Worm (Caenorhabditis elegans) whole organism, young adult: Measurements from ENCODE around the gene col-133.
A peak's percentile ranks its signal among the peaks of the same experiment; 100 is the strongest.

ENCODE experiments used
- B0019.2 ChIP-seq: fragments of 200-800 bp; sonication (Bioruptor generic); conservative IDR thresholded peaks from 2 replicates; pipeline ENCODE4 v1.3.6; 2022; ENCODE audit warnings: missing genetic modification reagents, missing genetic modification characterization, missing compliant biosample characterization
- B0261.1 ChIP-seq: sonication (generic microtip); optimal IDR thresholded peaks from 2 replicates; lab custom pipeline; 2016; ENCODE audit warnings: mild to moderate bottlenecking, missing genetic modification characterization, moderate library complexity, missing compliant biosample characterization
- B0336.3 ChIP-seq: fragments of 200-800 bp; sonication (Bioruptor generic); IDR thresholded peaks from 2 replicates; pipeline ENCODE4 v1.3.6; 2022; ENCODE audit warnings: missing genetic modification characterization, missing compliant biosample characterization
- C06A6.2 ChIP-seq: fragments of 200-800 bp; sonication (Bioruptor generic); conservative IDR thresholded peaks from 2 replicates; pipeline ENCODE4 v1.3.6; 2022; ENCODE audit warnings: missing genetic modification characterization, missing compliant biosample characterization
- F22D6.2 ChIP-seq: sonication (generic microtip); optimal IDR thresholded peaks from 2 replicates; lab custom pipeline; 2016; ENCODE audit warnings: mild to moderate bottlenecking, missing genetic modification characterization, missing compliant biosample characterization
- K11D2.4 ChIP-seq: fragments of 200-800 bp; sonication (Bioruptor generic); IDR thresholded peaks from 2 replicates; pipeline ENCODE4 v1.3.6; 2022; ENCODE audit warnings: missing genetic modification reagents, missing genetic modification characterization, missing compliant biosample characterization
- Y53F4B.3 ChIP-seq: fragments of 200-800 bp; sonication (Bioruptor generic); IDR thresholded peaks from 2 replicates; pipeline ENCODE4 v1.3.6; 2022; ENCODE audit warnings: missing genetic modification reagents, missing genetic modification characterization, missing compliant biosample characterization
- Y56A3A.18 ChIP-seq: fragments of 200-800 bp; sonication (Bioruptor generic); IDR thresholded peaks from 2 replicates; pipeline ENCODE4 v1.3.6; 2022; ENCODE audit warnings: missing genetic modification reagents, missing genetic modification characterization, missing compliant biosample characterization
- Y67H2A.10 ChIP-seq: fragments of 200-800 bp; sonication (Bioruptor generic); conservative IDR thresholded peaks from 2 replicates; pipeline ENCODE4 v1.3.6; 2022; ENCODE audit warnings: missing genetic modification reagents, missing genetic modification characterization, missing compliant biosample characterization
- Y79H2A.3 ChIP-seq: fragments of 200-800 bp; sonication (Bioruptor generic); conservative IDR thresholded peaks from 2 replicates; pipeline ENCODE4 v1.3.6; 2022; ENCODE audit warnings: missing genetic modification reagents, missing genetic modification characterization, missing compliant biosample characterization
- akir-1 ChIP-seq: fragments of 200-800 bp; sonication (Bioruptor generic); optimal IDR thresholded peaks from 2 replicates; lab custom pipeline; 2018; ENCODE audit warnings: mild to moderate bottlenecking, missing genetic modification characterization, moderate library complexity, missing compliant biosample characterization
- ama-1 ChIP-seq, 3 experiments: fragments of 150-350 bp in 1 of 3; sonication (generic microtip) in 2 of 3; optimal IDR thresholded peaks; 2 replicates each; lab custom pipeline; 2014 to 2018; ENCODE audit warnings: missing biosample characterization in 2 of 3, missing genetic modification characterization in 2 of 3, missing genetic modification reagents in 2 of 3
- aptf-2 ChIP-seq: fragments of 200-800 bp; sonication (Bioruptor generic); conservative IDR thresholded peaks from 2 replicates; pipeline ENCODE4 v1.3.6; 2022; ENCODE audit warnings: missing genetic modification reagents, missing genetic modification characterization, missing compliant biosample characterization
- atf-7 ChIP-seq: sonication (generic microtip); optimal IDR thresholded peaks from 2 replicates; lab custom pipeline; 2017; ENCODE audit warnings: mild to moderate bottlenecking, missing genetic modification characterization, missing compliant biosample characterization
- attf-3 ChIP-seq: fragments of 200-800 bp; sonication (Bioruptor generic); conservative IDR thresholded peaks from 2 replicates; pipeline ENCODE4 v1.3.6; 2022; ENCODE audit warnings: missing genetic modification reagents, missing genetic modification characterization, missing compliant biosample characterization
- bed-1 ChIP-seq: fragments of 200-800 bp; sonication (Bioruptor generic); IDR thresholded peaks from 2 replicates; pipeline ENCODE4 v1.3.6; 2022; ENCODE audit warnings: missing genetic modification reagents, missing genetic modification characterization, missing compliant biosample characterization
- cebp-1 ChIP-seq, 2 experiments: fragments of 200-800 bp in 1 of 2; sonication (Bioruptor generic) in 1 of 2; sonication (generic microtip) in 1 of 2; IDR thresholded peaks in 1 of 2; optimal IDR thresholded peaks in 1 of 2; 2 replicates each; pipeline versions ENCODE4 v1.3.6 to Lab custom; 2017 to 2022; ENCODE audit warnings: missing compliant biosample characterization in 2 of 2, missing genetic modification characterization in 2 of 2, mild to moderate bottlenecking in 1 of 2, missing genetic modification reagents in 1 of 2, moderate library complexity in 1 of 2
- ceh-91 ChIP-seq: fragments of 200-800 bp; sonication (Bioruptor generic); IDR thresholded peaks from 2 replicates; pipeline ENCODE4 v1.3.6; 2022; ENCODE audit warnings: missing genetic modification reagents, missing genetic modification characterization, missing compliant biosample characterization
- die-1 ChIP-seq: sonication (generic microtip); optimal IDR thresholded peaks from 2 replicates; lab custom pipeline; 2016; ENCODE audit warnings: missing genotype, mild to moderate bottlenecking, missing genetic modification characterization, missing compliant biosample characterization
- dpl-1 ChIP-seq: fragments of 150-350 bp; optimal IDR thresholded peaks from 2 replicates; lab custom pipeline; 2014; ENCODE audit warnings: missing biosample characterization, missing genetic modification reagents, missing genetic modification characterization
- fkh-3 ChIP-seq: sonication (generic microtip); optimal IDR thresholded peaks from 2 replicates; lab custom pipeline; 2016; ENCODE audit warnings: mild to moderate bottlenecking, missing genetic modification characterization, missing compliant biosample characterization
- gei-17 ChIP-seq: fragments of 200-800 bp; sonication (Bioruptor generic); optimal IDR thresholded peaks from 2 replicates; lab custom pipeline; 2018; ENCODE audit warnings: mild to moderate bottlenecking, missing genetic modification characterization, missing compliant biosample characterization
- hlh-12 ChIP-seq: sonication (generic microtip); optimal IDR thresholded peaks from 2 replicates; lab custom pipeline; 2016; ENCODE audit warnings: missing genetic modification characterization, missing compliant biosample characterization
- let-607 ChIP-seq, 2 experiments: fragments of 200-800 bp in 1 of 2; sonication (Bioruptor generic) in 1 of 2; sonication (generic microtip) in 1 of 2; optimal IDR thresholded peaks; 2 replicates each; lab custom pipeline; 2016 to 2018; ENCODE audit warnings: mild to moderate bottlenecking in 2 of 2, missing compliant biosample characterization in 2 of 2, missing genetic modification characterization in 2 of 2, moderate library complexity in 2 of 2, missing genotype in 1 of 2
- lin-40 ChIP-seq: sonication (generic microtip); optimal IDR thresholded peaks from 2 replicates; lab custom pipeline; 2016; ENCODE audit warnings: missing genetic modification characterization, mild to moderate bottlenecking, missing compliant biosample characterization, missing genotype, missing genetic modification reagents
- lin-54 ChIP-seq: fragments of 200-800 bp; sonication (Bioruptor generic); optimal IDR thresholded peaks from 2 replicates; lab custom pipeline; 2018; ENCODE audit warnings: mild to moderate bottlenecking, missing genetic modification characterization, missing compliant biosample characterization
- madf-10 ChIP-seq: sonication (generic microtip); optimal IDR thresholded peaks from 2 replicates; lab custom pipeline; 2016; ENCODE audit warnings: mild to moderate bottlenecking, missing genetic modification characterization, missing compliant biosample characterization
- madf-3 ChIP-seq: fragments of 200-800 bp; sonication (Bioruptor generic); IDR thresholded peaks from 2 replicates; pipeline ENCODE4 v1.3.6; 2022; ENCODE audit warnings: missing genetic modification reagents, missing genetic modification characterization, missing compliant biosample characterization
- mcd-1 ChIP-seq: fragments of 200-800 bp; sonication (Bioruptor generic); IDR thresholded peaks from 2 replicates; pipeline ENCODE4 v1.3.6; 2022; ENCODE audit warnings: missing genetic modification reagents, missing genetic modification characterization, missing compliant biosample characterization
- nfya-1 ChIP-seq: sonication (generic microtip); optimal IDR thresholded peaks from 2 replicates; lab custom pipeline; 2017; ENCODE audit warnings: antibody characterized with exemption, missing compliant biosample characterization, missing genetic modification characterization, borderline replicate concordance; ENCODE audit not compliant: insufficient read depth
- nfya-2 ChIP-seq: fragments of 200-800 bp; sonication (Bioruptor generic); IDR thresholded peaks from 2 replicates; pipeline ENCODE4 v1.3.6; 2022; ENCODE audit warnings: missing genetic modification reagents, missing genetic modification characterization, missing compliant biosample characterization
- nfyb-1 ChIP-seq: fragments of 200-800 bp; sonication (Bioruptor generic); IDR thresholded peaks from 2 replicates; pipeline ENCODE4 v1.3.6; 2022; ENCODE audit warnings: missing genetic modification reagents, missing genetic modification characterization, missing compliant biosample characterization
- nhr-120 ChIP-seq: fragments of 200-800 bp; sonication (Bioruptor generic); IDR thresholded peaks from 2 replicates; pipeline ENCODE4 v1.3.6; 2022; ENCODE audit warnings: missing genetic modification characterization, missing compliant biosample characterization
- pha-4 ChIP-seq: fragments of 150-350 bp; sonication (generic microtip); optimal IDR thresholded peaks from 2 replicates; lab custom pipeline; 2014; ENCODE audit warnings: missing biosample characterization, missing genetic modification reagents, missing genetic modification characterization
- rcor-1 ChIP-seq: fragments of 200-800 bp; sonication (Bioruptor generic); IDR thresholded peaks from 2 replicates; pipeline ENCODE4 v1.3.6; 2022; ENCODE audit warnings: missing genetic modification reagents, missing genetic modification characterization, missing compliant biosample characterization
- rpc-1 ChIP-seq, 2 experiments: fragments of 150-350 bp in 1 of 2; sonication (generic microtip) in 1 of 2; optimal IDR thresholded peaks; 2 replicates each; lab custom pipeline; 2014 to 2018; ENCODE audit warnings: missing biosample characterization in 1 of 2, missing genetic modification characterization in 1 of 2, missing genetic modification reagents in 1 of 2, missing genotype in 1 of 2
- sdz-38 ChIP-seq: sonication (generic microtip); optimal IDR thresholded peaks from 2 replicates; lab custom pipeline; 2016; ENCODE audit warnings: missing genotype, missing genetic modification characterization, missing compliant biosample characterization
- sea-2 ChIP-seq: fragments of 200-800 bp; sonication (Bioruptor generic); IDR thresholded peaks from 2 replicates; pipeline ENCODE4 v1.3.6; 2022; ENCODE audit warnings: missing genetic modification characterization, missing compliant biosample characterization
- snpc-3.4 ChIP-seq: sonication (generic microtip); optimal IDR thresholded peaks from 2 replicates; lab custom pipeline; 2017; ENCODE audit warnings: missing genetic modification characterization, mild to moderate bottlenecking, missing compliant biosample characterization, antibody characterized with exemption, moderate library complexity, missing genotype, missing genetic modification reagents
- somi-1 ChIP-seq: fragments of 200-800 bp; sonication (Bioruptor generic); optimal IDR thresholded peaks from 2 replicates; lab custom pipeline; 2018; ENCODE audit warnings: mild to moderate bottlenecking, missing genetic modification characterization, missing compliant biosample characterization
- tbx-9 ChIP-seq: sonication (generic microtip); optimal IDR thresholded peaks from 2 replicates; lab custom pipeline; 2016; ENCODE audit warnings: borderline replicate concordance, missing genetic modification characterization, inconsistent platforms, missing compliant biosample characterization
- tlf-1 ChIP-seq: fragments of 200-800 bp; sonication (Bioruptor generic); optimal IDR thresholded peaks from 2 replicates; lab custom pipeline; 2018; ENCODE audit warnings: mild to moderate bottlenecking, missing genetic modification characterization, missing compliant biosample characterization
- unc-130 ChIP-seq: sonication (generic microtip); optimal IDR thresholded peaks from 2 replicates; lab custom pipeline; 2016; ENCODE audit warnings: missing genetic modification reagents, missing genetic modification characterization, missing compliant biosample characterization
- unc-62 ChIP-seq: fragments of 150-350 bp; optimal IDR thresholded peaks from 2 replicates; lab custom pipeline; 2014; ENCODE audit warnings: missing biosample characterization, missing genetic modification reagents, missing genetic modification characterization
- zfh-2 ChIP-seq: fragments of 200-800 bp; sonication (Bioruptor generic); conservative IDR thresholded peaks from 2 replicates; pipeline ENCODE4 v1.3.6; 2022; ENCODE audit warnings: missing genetic modification reagents, missing genetic modification characterization, missing compliant biosample characterization
- ztf-18 ChIP-seq: sonication (generic microtip); optimal IDR thresholded peaks from 2 replicates; lab custom pipeline; 2016; ENCODE audit warnings: missing genotype, mild to moderate bottlenecking, missing genetic modification characterization, missing compliant biosample characterization
- ztf-28 ChIP-seq: fragments of 200-800 bp; sonication (Bioruptor generic); IDR thresholded peaks from 2 replicates; pipeline ENCODE4 v1.3.6; 2022; ENCODE audit warnings: missing genetic modification reagents, missing genetic modification characterization, missing compliant biosample characterization
- ztf-3 ChIP-seq: fragments of 200-800 bp; sonication (Bioruptor generic); optimal IDR thresholded peaks from 2 replicates; lab custom pipeline; 2018; ENCODE audit warnings: mild to moderate bottlenecking, missing genetic modification characterization, missing compliant biosample characterization

The col-133 gene

ce11 chrIV:14083505-14083904 is 15.7 kb downstream of the col-133 start, which contains the start of gene F52B11.2 (continued):
- TF ChIP-seq bed-1 (no peak), die-1 (no peak), unc-130 (GFP tag; lab: Kevin White, UChicago) (no peak), aptf-2 (no peak), ceh-91 (GFP tag; lab: Robert Waterston, UW) (no peak), Y79H2A.3 (GFP tag; lab: Robert Waterston, UW) (peak; percentile 81; the same call in 1 of the 2 replicates), snpc-3.4 (tag; lab: Kevin White, UChicago) (no peak), sea-2 (GFP tag; lab: Robert Waterston, UW) (no peak), rcor-1 (GFP tag; lab: Robert Waterston, UW) (no peak), ztf-3 (no peak), atf-7 (tag; lab: Kevin White, UChicago) (no peak), dpl-1 (GFP tag; lab: Kevin White, UChicago) (no peak), ama-1 (optimal IDR thresholded peaks at IDR 0.05; lab: Kevin White, UChicago) (no peak), ama-1 (GFP tag; optimal IDR thresholded peaks at IDR 0.05; lab: Kevin White, UChicago) (no peak), Y67H2A.10 (GFP tag; lab: Robert Waterston, UW) (no peak), fkh-3 (tag; lab: Kevin White, UChicago) (no peak), madf-10 (no peak), Y53F4B.3 (GFP tag; lab: Robert Waterston, UW) (0 out of 2 replicates have a peak, but pooled peaks have one; percentile 5), sdz-38 (tag; lab: Kevin White, UChicago) (no peak), nhr-120 (GFP tag; lab: Robert Waterston, UW) (no peak), zfh-2 (GFP tag; lab: Robert Waterston, UW) (no peak), cebp-1 (GFP tag; IDR thresholded peaks at IDR 0.05; lab: Robert Waterston, UW) (no peak), cebp-1 (tag; optimal IDR thresholded peaks at IDR 0.05; lab: Kevin White, UChicago) (peak; percentile 17), lin-40 (no peak), tbx-9 (tag; lab: Kevin White, UChicago) (no peak), B0019.2 (GFP tag; lab: Robert Waterston, UW) (no peak), C06A6.2 (no peak), rpc-1 (optimal IDR thresholded peaks at IDR 0.05; lab: Kevin White, UChicago) (no peak), rpc-1 (tag; optimal IDR thresholded peaks at IDR 0.05; lab: Kevin White, UChicago) (no peak), akir-1 (GFP tag; lab: Kevin White, UChicago) (no peak), hlh-12 (tag; lab: Kevin White, UChicago) (no peak), unc-62 (GFP tag; lab: Kevin White, UChicago) (no peak), somi-1 (GFP tag; lab: Kevin White, UChicago) (no peak), nfya-1 (no peak), mcd-1 (GFP tag; lab: Robert Waterston, UW) (no peak), let-607 (tag; optimal IDR thresholded peaks at IDR 0.05; lab: Kevin White, UChicago) (no peak), ztf-18 (tag; lab: Kevin White, UChicago) (no peak), Y56A3A.18 (GFP tag; lab: Robert Waterston, UW) (no peak), B0261.1 (no peak), F22D6.2 (no peak), ztf-28 (GFP tag; lab: Robert Waterston, UW) (0 out of 2 replicates have a peak, but pooled peaks have one; percentile 42), B0336.3 (GFP tag; lab: Robert Waterston, UW) (0 out of 2 replicates have a peak, but pooled peaks have one; percentile 31), gei-17 (GFP tag; lab: Kevin White, UChicago) (no peak), attf-3 (no peak), lin-54 (GFP tag; lab: Kevin White, UChicago) (peak; percentile 14), tlf-1 (GFP tag; lab: Kevin White, UChicago) (no peak), nfya-2 (GFP tag; lab: Robert Waterston, UW) (no peak), pha-4 (no peak), nfyb-1 (GFP tag; lab: Robert Waterston, UW) (peak; percentile 52; the same call in 1 of the 2 replicates), K11D2.4 (no peak), madf-3 (no peak; the same call in 1 of the 2 replicates)
